Worm (Caenorhabditis elegans) whole organism, midembryonic: ENCODE measurements around the gene B0454.6.

Source experiments
- T22C8.4 ChIP-seq: fragments of 200-800 bp; sonication (Bioruptor generic); IDR thresholded peaks from 2 replicates; pipeline ENCODE4 v1.3.6; 2022; ENCODE audit warnings: missing genetic modification characterization, missing compliant biosample characterization
- flt-1 ChIP-seq: fragments of 200-800 bp; sonication (Bioruptor generic); IDR thresholded peaks from 2 replicates; pipeline ENCODE4 v1.3.6; 2022; ENCODE audit warnings: missing genetic modification characterization, missing compliant biosample characterization
- ref-1 ChIP-seq: fragments of 200-800 bp; sonication (Bioruptor generic); conservative IDR thresholded peaks from 2 replicates; pipeline ENCODE4 v1.3.6; 2022; ENCODE audit warnings: missing genetic modification reagents, missing genetic modification characterization, missing compliant biosample characterization
- tab-1 ChIP-seq: fragments of 200-800 bp; sonication (Bioruptor generic); IDR thresholded peaks from 2 replicates; pipeline ENCODE4 v1.3.6; 2022; ENCODE audit warnings: missing genetic modification characterization, missing compliant biosample characterization
- ztf-29 ChIP-seq: fragments of 200-800 bp; sonication (Bioruptor generic); IDR thresholded peaks from 2 replicates; pipeline ENCODE4 v1.3.6; 2022; ENCODE audit warnings: missing genetic modification reagents, missing genetic modification characterization, missing compliant biosample characterization

ce11 chrII:3060782-3061181, 28.2 kb downstream of the B0454.6 start, which contains the start of gene Y25C1A.6:
- no peak for TF ChIP-seq flt-1
- no peak for TF ChIP-seq T22C8.4
- no peak for TF ChIP-seq ref-1 (GFP tag; lab: Robert Waterston, UW)
- TF ChIP-seq ztf-29 = no peak
- TF ChIP-seq tab-1 = no peak
